Worm (Caenorhabditis elegans): ENCODE data around the gene ttll-15.

DNA sequence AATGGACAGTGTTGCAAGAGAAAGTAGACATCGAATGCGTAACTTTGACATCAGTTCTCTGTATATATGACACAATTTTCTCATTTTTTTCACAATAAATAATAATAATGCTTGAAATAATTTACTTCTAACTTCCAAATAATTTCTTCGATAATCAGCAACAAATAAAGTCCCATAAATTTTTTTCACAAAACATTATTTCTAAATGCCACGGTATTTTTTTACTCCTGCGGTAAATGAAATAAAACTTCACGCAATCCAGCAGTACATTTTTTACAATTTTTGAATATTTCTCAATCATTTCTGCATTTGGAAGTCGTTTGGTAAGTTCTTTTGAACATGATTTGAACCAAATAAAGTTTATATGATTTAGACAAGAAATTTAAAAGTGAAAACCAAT lies 25.6 kb downstream of the ttll-15 start, which contains the start of gene spe-10:
- TF ChIP-seq nhr-11 (tag; optimal IDR thresholded peaks at IDR 0.05) (no peak), ceh-16 (tag; optimal IDR thresholded peaks at IDR 0.05) (no peak), nhr-76 (tag; optimal IDR thresholded peaks at IDR 0.05) (no peak)

Data from whole organism, L3 larva.